Fruit fly (Drosophila melanogaster): ENCODE results near the gene RpS3.

Gene RpS3

dm6 chr3R:23334036-23334744 is 24.4 kb upstream of the RpS3 start:
- TF ChIP-seq Hr78 (GFP tag; optimal IDR thresholded peaks at IDR 0.05) (no peak), N (GFP tag; optimal IDR thresholded peaks at IDR 0.05) (no peak), ey (GFP tag; optimal IDR thresholded peaks at IDR 0.05) (no peak), woc (GFP tag; optimal IDR thresholded peaks at IDR 0.05) (peak; percentile 73), CrebA (GFP tag; optimal IDR thresholded peaks at IDR 0.05; ENCODE audit: borderline replicate concordance) (peak; percentile 91), Vsx2 (GFP tag; optimal IDR thresholded peaks at IDR 0.05; ENCODE audit: partially characterized antibody) (no peak), Dif (GFP tag; optimal IDR thresholded peaks at IDR 0.05; ENCODE audit: partially characterized antibody) (peak; percentile 77), dl (GFP tag; optimal IDR thresholded peaks at IDR 0.05; ENCODE audit: insufficient read depth in 1 of 2, partially characterized antibody in 2 of 2) (peak; percentile 52 to 82), rgr (GFP tag; optimal IDR thresholded peaks at IDR 0.05) (no peak), CG9705 (GFP tag; optimal IDR thresholded peaks at IDR 0.05) (no peak), Jra (GFP tag; optimal IDR thresholded peaks at IDR 0.05) (no peak), HLH106 (tag; optimal IDR thresholded peaks at IDR 0.05) (no peak), sage (GFP tag; optimal IDR thresholded peaks at IDR 0.05) (no peak), Mio (GFP tag; optimal IDR thresholded peaks at IDR 0.05) (peak; percentile 16), Myc (optimal IDR thresholded peaks at IDR 0.05) (no peak), br (GFP tag; optimal IDR thresholded peaks at IDR 0.05) (peak; percentile 3), foxo (GFP tag; optimal IDR thresholded peaks at IDR 0.05) (peak in 1 of 2 experiments; percentile 4), h (GFP tag; optimal IDR thresholded peaks at IDR 0.05) (no peak), Abd-B (GFP tag; optimal IDR thresholded peaks at IDR 0.05) (no peak), pan (optimal IDR thresholded peaks at IDR 0.05) (no peak), dmrt93B (GFP tag; optimal IDR thresholded peaks at IDR 0.05) (no peak), psq (GFP tag; optimal IDR thresholded peaks at IDR 0.05) (peak; percentile 98), Rel (GFP tag; optimal IDR thresholded peaks at IDR 0.05) (peak; percentile 90), Rel (tag; optimal IDR thresholded peaks at IDR 0.05) (no peak), Hr83 (GFP tag; optimal IDR thresholded peaks at IDR 0.05; ENCODE audit: poor library complexity, severe bottlenecking) (no peak), fru (GFP tag; optimal IDR thresholded peaks at IDR 0.05) (peak; percentile 40), CG32264 (GFP tag; optimal IDR thresholded peaks at IDR 0.05) (peak; percentile 24), Dfd (GFP tag; optimal IDR thresholded peaks at IDR 0.05) (no peak), lola (GFP tag; optimal IDR thresholded peaks at IDR 0.05) (no peak), usp (GFP tag; optimal IDR thresholded peaks at IDR 0.05) (no peak), sv (GFP tag; optimal IDR thresholded peaks at IDR 0.05) (no peak), Sp1 (GFP tag; optimal IDR thresholded peaks at IDR 0.05) (peak; percentile 83), jim (GFP tag; optimal IDR thresholded peaks at IDR 0.05) (peak; percentile 99), tai (GFP tag; optimal IDR thresholded peaks at IDR 0.05) (no peak), GATAd (GFP tag; optimal IDR thresholded peaks at IDR 0.05) (no peak), Hnf4 (GFP tag; optimal IDR thresholded peaks at IDR 0.05) (no peak), dsf (GFP tag; optimal IDR thresholded peaks at IDR 0.05; ENCODE audit: borderline replicate concordance) (no peak), OdsH (GFP tag; optimal IDR thresholded peaks at IDR 0.05) (no peak), brk (GFP tag; optimal IDR thresholded peaks at IDR 0.05) (peak; percentile 23)

DNA sequence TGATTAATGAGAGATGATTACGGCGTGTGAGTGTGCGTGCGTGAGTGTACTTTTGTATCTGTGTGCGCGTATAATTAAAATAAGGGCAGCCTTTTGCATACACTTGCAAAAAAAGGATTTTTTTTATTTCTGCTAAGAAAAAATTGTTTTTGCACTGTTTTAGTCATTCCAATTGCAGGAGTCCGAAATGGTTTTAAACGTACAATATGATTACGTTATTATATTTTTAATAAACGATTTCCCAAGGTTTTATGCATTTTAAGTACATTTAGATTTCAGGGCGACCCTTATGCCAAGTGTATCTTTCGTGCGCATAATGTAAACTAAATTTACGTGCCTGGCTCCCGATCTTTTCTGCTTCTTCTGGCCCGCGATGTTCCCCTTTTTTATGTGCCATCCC is 23.7 kb upstream of the RpS3 start:
- TF ChIP-seq OdsH (GFP tag; optimal IDR thresholded peaks at IDR 0.05) (peak; percentile 68), tai (GFP tag; optimal IDR thresholded peaks at IDR 0.05) (peak; percentile 79), fru (GFP tag; optimal IDR thresholded peaks at IDR 0.05) (peak; percentile 65), woc (GFP tag; optimal IDR thresholded peaks at IDR 0.05) (peak; percentile 27), jim (GFP tag; optimal IDR thresholded peaks at IDR 0.05) (no peak), dl (GFP tag; optimal IDR thresholded peaks at IDR 0.05; ENCODE audit: insufficient read depth in 1 of 2, partially characterized antibody in 2 of 2) (no peak), lola (GFP tag; optimal IDR thresholded peaks at IDR 0.05) (no peak), Myc (optimal IDR thresholded peaks at IDR 0.05) (no peak), sage (GFP tag; optimal IDR thresholded peaks at IDR 0.05) (peak; percentile 8), CG32264 (GFP tag; optimal IDR thresholded peaks at IDR 0.05) (no peak), psq (GFP tag; optimal IDR thresholded peaks at IDR 0.05) (no peak), N (GFP tag; optimal IDR thresholded peaks at IDR 0.05) (no peak), h (GFP tag; optimal IDR thresholded peaks at IDR 0.05) (peak; percentile 82), ey (GFP tag; optimal IDR thresholded peaks at IDR 0.05) (peak; percentile 72), Dfd (GFP tag; optimal IDR thresholded peaks at IDR 0.05) (no peak), dmrt93B (GFP tag; optimal IDR thresholded peaks at IDR 0.05) (peak; percentile 37), HLH106 (tag; optimal IDR thresholded peaks at IDR 0.05) (peak; percentile 69), Rel (GFP tag; optimal IDR thresholded peaks at IDR 0.05) (peak; percentile 20), Rel (tag; optimal IDR thresholded peaks at IDR 0.05) (no peak), GATAd (GFP tag; optimal IDR thresholded peaks at IDR 0.05) (no peak), Hr78 (GFP tag; optimal IDR thresholded peaks at IDR 0.05) (no peak), Jra (GFP tag; optimal IDR thresholded peaks at IDR 0.05) (no peak), CrebA (GFP tag; optimal IDR thresholded peaks at IDR 0.05; ENCODE audit: borderline replicate concordance) (no peak), sv (GFP tag; optimal IDR thresholded peaks at IDR 0.05) (no peak), br (GFP tag; optimal IDR thresholded peaks at IDR 0.05) (peak; percentile 40), Dif (GFP tag; optimal IDR thresholded peaks at IDR 0.05; ENCODE audit: partially characterized antibody) (no peak), brk (GFP tag; optimal IDR thresholded peaks at IDR 0.05) (no peak), pan (optimal IDR thresholded peaks at IDR 0.05) (no peak), CG9705 (GFP tag; optimal IDR thresholded peaks at IDR 0.05) (peak; percentile 17), Sp1 (GFP tag; optimal IDR thresholded peaks at IDR 0.05) (peak; percentile 42), usp (GFP tag; optimal IDR thresholded peaks at IDR 0.05) (no peak), foxo (GFP tag; optimal IDR thresholded peaks at IDR 0.05) (peak in 1 of 2 experiments; percentile 67), Mio (GFP tag; optimal IDR thresholded peaks at IDR 0.05) (no peak), Hr83 (GFP tag; optimal IDR thresholded peaks at IDR 0.05; ENCODE audit: poor library complexity, severe bottlenecking) (no peak), Hnf4 (GFP tag; optimal IDR thresholded peaks at IDR 0.05) (peak; percentile 38), Vsx2 (GFP tag; optimal IDR thresholded peaks at IDR 0.05; ENCODE audit: partially characterized antibody) (no peak), Abd-B (GFP tag; optimal IDR thresholded peaks at IDR 0.05) (no peak), rgr (GFP tag; optimal IDR thresholded peaks at IDR 0.05) (peak; percentile 81), dsf (GFP tag; optimal IDR thresholded peaks at IDR 0.05; ENCODE audit: borderline replicate concordance) (no peak)

Measured in whole organism, wandering third instar larva.